Worm (Caenorhabditis elegans): ENCODE results near the gene str-255.

DNA sequence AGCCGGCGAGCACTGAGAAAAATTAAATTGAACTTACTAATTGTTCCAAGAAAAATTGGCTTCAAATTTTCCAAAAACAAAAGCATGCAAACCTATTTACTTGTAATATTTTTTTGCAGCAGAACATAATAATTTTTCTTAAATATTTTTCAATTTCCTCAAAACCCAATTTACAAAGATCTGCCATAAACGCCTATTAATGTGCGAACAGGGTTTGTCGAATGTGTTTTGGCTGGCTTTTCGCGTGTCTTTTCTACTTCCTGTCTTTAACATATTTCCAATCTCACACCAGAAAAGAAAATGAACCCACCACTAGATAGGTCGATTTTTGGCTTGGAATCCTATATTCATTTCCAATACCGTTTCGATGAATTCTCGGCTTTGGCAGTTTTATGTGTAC, 11.6 kb upstream of the str-255 start, which contains the start of gene C45H4.18:
- TF ChIP-seq blmp-1 (tag; optimal IDR thresholded peaks at IDR 0.05; ENCODE audit: insufficient read depth) (no peak), nhr-11 (tag; optimal IDR thresholded peaks at IDR 0.05) (no peak), elt-3 (tag; optimal IDR thresholded peaks at IDR 0.05) (no peak), lin-39 (tag; optimal IDR thresholded peaks at IDR 0.05) (no peak), skn-1 (tag; optimal IDR thresholded peaks at IDR 0.05) (no peak), lin-13 (GFP tag; optimal IDR thresholded peaks at IDR 0.05) (no peak), mdl-1 (tag; optimal IDR thresholded peaks at IDR 0.05) (no peak), nhr-237 (tag; optimal IDR thresholded peaks at IDR 0.05) (no peak), egl-27 (tag; optimal IDR thresholded peaks at IDR 0.05) (no peak), snpc-4 (tag; optimal IDR thresholded peaks at IDR 0.05) (no peak), unc-55 (GFP tag; optimal IDR thresholded peaks at IDR 0.05) (no peak), nhr-25 (tag; optimal IDR thresholded peaks at IDR 0.05) (no peak), nhr-12 (tag; optimal IDR thresholded peaks at IDR 0.05) (no peak), nhr-6 (tag; optimal IDR thresholded peaks at IDR 0.05) (no peak)

All from whole organism, L2 larva.